Worm (Caenorhabditis elegans) whole organism, mixed stage, embryonic: ENCODE data around the gene C18D4.6.

Source experiments
- M03D4.4 ChIP-seq: sonication (generic microtip); optimal IDR thresholded peaks from 2 replicates; lab custom pipeline; 2017; ENCODE audit warnings: mild to moderate bottlenecking, missing genetic modification characterization, missing compliant biosample characterization
- bed-3 ChIP-seq: fragments of 200-800 bp; sonication (Bioruptor generic); optimal IDR thresholded peaks from 3 replicates; lab custom pipeline; 2018; ENCODE audit warnings: mild to moderate bottlenecking, missing genetic modification characterization, moderate library complexity, missing compliant biosample characterization
- blmp-1 ChIP-seq: fragments of 150-350 bp; optimal IDR thresholded peaks from 2 replicates; lab custom pipeline; 2014; ENCODE audit warnings: missing biosample characterization, missing genetic modification characterization
- ceh-39 ChIP-seq: fragments of 150-350 bp; optimal IDR thresholded peaks from 2 replicates; lab custom pipeline; 2014; ENCODE audit warnings: missing biosample characterization, missing genetic modification characterization
- ceh-43 ChIP-seq: fragments of 200-800 bp; sonication (Bioruptor generic); optimal IDR thresholded peaks from 2 replicates; lab custom pipeline; 2018; ENCODE audit warnings: mild to moderate bottlenecking, missing genetic modification characterization, moderate library complexity, missing compliant biosample characterization
- ceh-83 ChIP-seq: fragments of 200-800 bp; sonication (Bioruptor generic); optimal IDR thresholded peaks from 2 replicates; lab custom pipeline; 2018; ENCODE audit warnings: mild to moderate bottlenecking, missing genetic modification characterization, missing compliant biosample characterization
- ces-1 ChIP-seq: fragments of 150-350 bp; optimal IDR thresholded peaks from 2 replicates; lab custom pipeline; 2014; ENCODE audit warnings: missing biosample characterization, missing genetic modification reagents, missing genetic modification characterization
- cnd-1 ChIP-seq: fragments of 200-800 bp; sonication (Bioruptor generic); optimal IDR thresholded peaks from 2 replicates; lab custom pipeline; 2018; ENCODE audit warnings: mild to moderate bottlenecking, missing genetic modification characterization, missing compliant biosample characterization
- drap-1 ChIP-seq: fragments of 200-800 bp; sonication (Bioruptor generic); optimal IDR thresholded peaks from 3 replicates; lab custom pipeline; 2018; ENCODE audit warnings: mild to moderate bottlenecking, missing genetic modification characterization, missing compliant biosample characterization
- elt-1 ChIP-seq: sonication (generic microtip); optimal IDR thresholded peaks from 2 replicates; lab custom pipeline; 2017; ENCODE audit warnings: missing genetic modification characterization, mild to moderate bottlenecking, missing compliant biosample characterization, antibody characterized with exemption, moderate library complexity, borderline replicate concordance; ENCODE audit not compliant: insufficient read depth
- elt-3 ChIP-seq: fragments of 150-350 bp; optimal IDR thresholded peaks from 2 replicates; lab custom pipeline; 2014; ENCODE audit warnings: missing biosample characterization, missing genetic modification characterization
- flh-1 ChIP-seq: fragments of 200-800 bp; sonication (Bioruptor generic); optimal IDR thresholded peaks from 2 replicates; lab custom pipeline; 2018; ENCODE audit warnings: mild to moderate bottlenecking, missing genetic modification characterization, moderate library complexity, missing compliant biosample characterization
- ham-2 ChIP-seq: fragments of 200-800 bp; sonication (Bioruptor generic); optimal IDR thresholded peaks from 2 replicates; lab custom pipeline; 2018; ENCODE audit warnings: mild to moderate bottlenecking, missing genetic modification characterization, missing compliant biosample characterization
- lin-13 ChIP-seq: fragments of 150-350 bp; optimal IDR thresholded peaks from 2 replicates; lab custom pipeline; 2014; ENCODE audit warnings: missing biosample characterization, missing genetic modification characterization
- lin-32 ChIP-seq: fragments of 200-800 bp; sonication (Bioruptor generic); optimal IDR thresholded peaks from 2 replicates; lab custom pipeline; 2018; ENCODE audit warnings: mild to moderate bottlenecking, missing genetic modification characterization, missing compliant biosample characterization
- lsy-2 ChIP-seq: fragments of 150-350 bp; optimal IDR thresholded peaks from 2 replicates; lab custom pipeline; 2014; ENCODE audit warnings: missing biosample characterization, missing genetic modification characterization
- mab-5 ChIP-seq: fragments of 150-350 bp; optimal IDR thresholded peaks from 2 replicates; lab custom pipeline; 2014; ENCODE audit warnings: missing biosample characterization, missing genetic modification characterization
- mep-1 ChIP-seq: fragments of 150-350 bp; optimal IDR thresholded peaks from 2 replicates; lab custom pipeline; 2017; ENCODE audit warnings: missing biosample characterization, missing genetic modification reagents, missing genetic modification characterization, inconsistent platforms
- mls-2 ChIP-seq: sonication (generic microtip); optimal IDR thresholded peaks from 2 replicates; lab custom pipeline; 2016; ENCODE audit warnings: mild to moderate bottlenecking, missing genetic modification characterization, moderate library complexity, missing compliant biosample characterization
- nhr-12 ChIP-seq: fragments of 150-350 bp; optimal IDR thresholded peaks from 2 replicates; lab custom pipeline; 2014; ENCODE audit warnings: missing biosample characterization, missing genetic modification characterization
- nhr-2 ChIP-seq: fragments of 150-350 bp; optimal IDR thresholded peaks from 2 replicates; lab custom pipeline; 2014; ENCODE audit warnings: missing biosample characterization, missing genetic modification characterization
- nhr-237 ChIP-seq: fragments of 150-350 bp; optimal IDR thresholded peaks from 2 replicates; lab custom pipeline; 2014; ENCODE audit warnings: missing biosample characterization, missing genetic modification characterization
- nhr-28 ChIP-seq: fragments of 150-350 bp; optimal IDR thresholded peaks from 2 replicates; lab custom pipeline; 2014; ENCODE audit warnings: missing biosample characterization, missing genetic modification characterization
- nhr-76 ChIP-seq: sonication (generic microtip); optimal IDR thresholded peaks from 2 replicates; lab custom pipeline; 2017; ENCODE audit warnings: missing biosample characterization, missing genetic modification characterization
- pha-4 ChIP-seq: fragments of 150-350 bp; optimal IDR thresholded peaks from 2 replicates; lab custom pipeline; 2018; ENCODE audit warnings: missing biosample characterization, missing genetic modification reagents, missing genetic modification characterization
- sem-2 ChIP-seq: fragments of 200-800 bp; sonication (Bioruptor generic); optimal IDR thresholded peaks from 2 replicates; lab custom pipeline; 2018; ENCODE audit warnings: mild to moderate bottlenecking, missing genetic modification characterization, missing compliant biosample characterization
- snpc-4 ChIP-seq: fragments of 150-350 bp; optimal IDR thresholded peaks from 2 replicates; lab custom pipeline; 2014; ENCODE audit warnings: missing biosample characterization, missing genetic modification characterization
- sptf-1 ChIP-seq: sonication (generic microtip); optimal IDR thresholded peaks from 2 replicates; lab custom pipeline; 2017; ENCODE audit warnings: mild to moderate bottlenecking, missing genetic modification characterization, moderate library complexity, missing compliant biosample characterization
- tbx-8 ChIP-seq: fragments of 200-800 bp; sonication (Bioruptor generic); optimal IDR thresholded peaks from 2 replicates; lab custom pipeline; 2018; ENCODE audit warnings: mild to moderate bottlenecking, missing genetic modification characterization, moderate library complexity, missing compliant biosample characterization
- unc-120 ChIP-seq: sonication (generic microtip); optimal IDR thresholded peaks from 2 replicates; lab custom pipeline; 2017; ENCODE audit warnings: missing genetic modification characterization, missing compliant biosample characterization; ENCODE audit not compliant: poor library complexity, severe bottlenecking
- unc-39 ChIP-seq: fragments of 150-350 bp; optimal IDR thresholded peaks from 2 replicates; lab custom pipeline; 2014; ENCODE audit warnings: missing biosample characterization, missing genetic modification characterization
- unc-62 ChIP-seq: fragments of 150-350 bp; optimal IDR thresholded peaks from 2 replicates; lab custom pipeline; 2014; ENCODE audit warnings: missing biosample characterization, missing genetic modification reagents, missing genetic modification characterization
- ztf-11 ChIP-seq: fragments of 150-350 bp; optimal IDR thresholded peaks from 2 replicates; lab custom pipeline; 2014; ENCODE audit warnings: missing biosample characterization, missing genetic modification characterization

C18D4.6 gene

ce11 chrV:17527729-17528128 is 10.4 kb downstream of the C18D4.6 start, which contains the start of gene srz-90:
srz-90 (plus strand) TSS chrV:17528029.
- TF ChIP-seq lin-32 = no peak
- TF ChIP-seq nhr-28 (tag; lab: Kevin White, UChicago) = no peak
- TF ChIP-seq unc-39 = no peak
- no peak for TF ChIP-seq mep-1 (tag; lab: Kevin White, UChicago)
- TF ChIP-seq unc-120 = no peak
- TF ChIP-seq nhr-76 = no peak
- TF ChIP-seq elt-3 (tag; lab: Kevin White, UChicago) = no peak
- no peak for TF ChIP-seq nhr-12 (tag; lab: Kevin White, UChicago)

ce11 chrV:17520735-17521134 is 17.4 kb downstream of the C18D4.6 start, which contains the start of gene fbxa-136:
fbxa-136 (plus strand) TSS chrV:17521035.
- no peak for TF ChIP-seq ham-2
- no peak for TF ChIP-seq ceh-43 (GFP tag; lab: Kevin White, UChicago)
- no peak for TF ChIP-seq lin-13 (tag; lab: Kevin White, UChicago)
- TF ChIP-seq M03D4.4 (tag; lab: Kevin White, UChicago) = no peak
- no peak for TF ChIP-seq unc-62 (GFP tag; lab: Kevin White, UChicago)

ce11 chrV:17513831-17514230 is 24.3 kb downstream of the C18D4.6 start:
- TF ChIP-seq bed-3 = no peak
- TF ChIP-seq drap-1 (GFP tag; lab: Kevin White, UChicago) = no peak
- no peak for TF ChIP-seq cnd-1 (tag; lab: Kevin White, UChicago)
- TF ChIP-seq flh-1 (GFP tag; lab: Kevin White, UChicago) = no peak
- TF ChIP-seq ceh-83 = no peak
- TF ChIP-seq nhr-12 (tag; lab: Kevin White, UChicago) = no peak
- no peak for TF ChIP-seq elt-1 (tag; lab: Kevin White, UChicago)

- TF ChIP-seq lin-32 (no peak), drap-1 (GFP tag; lab: Kevin White, UChicago) (no peak), bed-3 (no peak), nhr-2 (tag; lab: Kevin White, UChicago) (no peak), cnd-1 (tag; lab: Kevin White, UChicago) (no peak), nhr-237 (tag; lab: Kevin White, UChicago) (no peak), mab-5 (tag; lab: Kevin White, UChicago) (no peak), lsy-2 (tag; lab: Kevin White, UChicago) (no peak), ztf-11 (tag; lab: Kevin White, UChicago) (no peak), nhr-12 (tag; lab: Kevin White, UChicago) (no peak), blmp-1 (no peak), elt-1 (tag; lab: Kevin White, UChicago) (no peak), unc-62 (GFP tag; lab: Kevin White, UChicago) (no peak), sem-2 (no peak)
Measured at ce11 chrV:17512763-17513162, 25.4 kb downstream of the C18D4.6 start.

- TF ChIP-seq mab-5 (tag; lab: Kevin White, UChicago) (no peak), sptf-1 (no peak), ces-1 (no peak), nhr-12 (tag; lab: Kevin White, UChicago) (no peak), unc-120 (no peak), blmp-1 (no peak), drap-1 (GFP tag; lab: Kevin White, UChicago) (no peak), M03D4.4 (tag; lab: Kevin White, UChicago) (no peak), lin-13 (tag; lab: Kevin White, UChicago) (no peak), sem-2 (no peak), cnd-1 (tag; lab: Kevin White, UChicago) (no peak), flh-1 (GFP tag; lab: Kevin White, UChicago) (no peak), nhr-2 (tag; lab: Kevin White, UChicago) (no peak), ceh-83 (no peak), ceh-43 (GFP tag; lab: Kevin White, UChicago) (no peak), mls-2 (no peak), ztf-11 (tag; lab: Kevin White, UChicago) (no peak), snpc-4 (no peak)
Measured at ce11 chrV:17508493-17508892, 29.7 kb downstream of the C18D4.6 start, which contains the start of gene srw-32. srw-32 (plus strand) TSS chrV:17508793.

- TF ChIP-seq ceh-83 = no peak
- no peak for TF ChIP-seq nhr-12 (tag; lab: Kevin White, UChicago)
- no peak for TF ChIP-seq sptf-1
- no peak for TF ChIP-seq ham-2
- no peak for TF ChIP-seq drap-1 (GFP tag; lab: Kevin White, UChicago)
- TF ChIP-seq cnd-1 (tag; lab: Kevin White, UChicago) = no peak
- no peak for TF ChIP-seq ceh-39 (tag; lab: Kevin White, UChicago)
- no peak for TF ChIP-seq elt-3 (tag; lab: Kevin White, UChicago)
- TF ChIP-seq nhr-28 (tag; lab: Kevin White, UChicago) = no peak
- TF ChIP-seq tbx-8 (GFP tag; lab: Kevin White, UChicago) = no peak
- no peak for TF ChIP-seq pha-4
- TF ChIP-seq unc-120 = no peak
- no peak for TF ChIP-seq snpc-4
- no peak for TF ChIP-seq mab-5 (tag; lab: Kevin White, UChicago)
- TF ChIP-seq sem-2 = no peak
- TF ChIP-seq flh-1 (GFP tag; lab: Kevin White, UChicago) = no peak
- TF ChIP-seq lin-32 = no peak
- TF ChIP-seq, all 35 proteins: peak for 0
Measured at ce11 chrV:17506289-17506688, 31.9 kb downstream of the C18D4.6 start, which contains the start of gene srw-31. srw-31 (plus strand) TSS chrV:17506589.
